Worm (Caenorhabditis elegans): Measurements from ENCODE around the gene T23C6.4.

The T23C6.4 gene

DNA sequence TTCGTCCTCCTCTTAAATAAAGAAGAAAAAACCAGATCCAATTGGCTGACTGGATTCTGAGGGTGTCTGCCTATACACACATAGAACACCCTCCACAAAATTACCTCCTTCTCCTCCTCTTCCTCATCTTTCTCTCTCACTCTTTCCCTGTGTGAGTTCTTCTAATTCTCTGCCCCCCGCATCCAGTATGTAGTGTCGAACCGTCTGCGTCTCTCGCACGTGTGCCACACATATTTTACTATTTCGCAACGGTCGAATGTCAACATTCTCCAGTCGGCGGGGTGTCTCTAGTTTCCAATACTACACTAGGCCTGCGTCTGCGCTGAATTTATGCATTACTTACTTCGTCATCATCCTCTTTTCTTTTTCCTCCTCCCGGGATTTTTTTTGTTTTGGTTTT is 34.6 kb upstream of the T23C6.4 start (continued):
- TF ChIP-seq elt-1 (tag; optimal IDR thresholded peaks at IDR 0.05) (no peak), ceh-28 (tag; optimal IDR thresholded peaks at IDR 0.05) (peak; percentile 54), nhr-12 (tag; optimal IDR thresholded peaks at IDR 0.05) (no peak), ceh-9 (tag; optimal IDR thresholded peaks at IDR 0.05) (no peak), lin-39 (tag; optimal IDR thresholded peaks at IDR 0.05) (peak; percentile 53), nhr-77 (tag; optimal IDR thresholded peaks at IDR 0.05) (no peak), hmg-11 (tag; optimal IDR thresholded peaks at IDR 0.05) (peak; percentile 90), R02D3.7 (tag; optimal IDR thresholded peaks at IDR 0.05) (peak; percentile 6), ceh-16 (tag; optimal IDR thresholded peaks at IDR 0.05) (no peak), sea-2 (GFP tag; optimal IDR thresholded peaks at IDR 0.05) (peak; percentile 1), nhr-28 (tag; optimal IDR thresholded peaks at IDR 0.05) (no peak)

DNA sequence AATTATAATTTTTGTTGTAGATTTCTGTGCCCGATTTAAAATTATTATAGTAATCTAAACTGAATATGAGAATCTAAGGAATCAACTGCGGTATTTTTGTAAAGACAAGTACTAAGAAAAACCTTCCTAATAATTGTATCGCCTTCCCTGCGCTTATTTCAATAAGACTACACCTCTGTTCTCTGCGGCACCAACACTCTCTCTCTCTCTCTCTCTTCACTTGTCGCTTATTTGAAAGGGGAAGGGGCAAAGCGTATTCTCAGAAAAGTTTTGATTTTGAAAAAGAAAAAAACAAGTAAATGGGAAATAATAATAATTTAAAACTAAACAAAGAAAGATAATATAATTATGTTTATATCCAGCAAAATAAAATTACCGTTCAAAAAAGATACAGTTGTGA is 31.5 kb upstream of the T23C6.4 start:
- peak; percentile 34 for TF ChIP-seq ceh-82 (tag; optimal IDR thresholded peaks at IDR 0.05)
- TF ChIP-seq zag-1 (tag; optimal IDR thresholded peaks at IDR 0.05): no peak
- no peak for TF ChIP-seq nhr-237 (tag; optimal IDR thresholded peaks at IDR 0.05)
- TF ChIP-seq snpc-4 (tag; optimal IDR thresholded peaks at IDR 0.05): peak; percentile 75
- TF ChIP-seq nhr-77 (tag; optimal IDR thresholded peaks at IDR 0.05): peak; percentile 91
- TF ChIP-seq fkh-10 (GFP tag; optimal IDR thresholded peaks at IDR 0.05): no peak
- no peak for TF ChIP-seq lsy-12 (tag; optimal IDR thresholded peaks at IDR 0.05)
- TF ChIP-seq fkh-2 (tag; optimal IDR thresholded peaks at IDR 0.05): no peak
- no peak for TF ChIP-seq ztf-11 (tag; optimal IDR thresholded peaks at IDR 0.05)
- no peak for TF ChIP-seq mml-1 (tag; optimal IDR thresholded peaks at IDR 0.05)
- TF ChIP-seq eor-1 (tag; optimal IDR thresholded peaks at IDR 0.05): no peak
- peak; percentile 46 for TF ChIP-seq R02D3.7 (tag; optimal IDR thresholded peaks at IDR 0.05)
- TF ChIP-seq mdl-1 (tag; optimal IDR thresholded peaks at IDR 0.05): no peak
- no peak for TF ChIP-seq unc-62 (GFP tag; optimal IDR thresholded peaks at IDR 0.05)
- TF ChIP-seq egl-27 (tag; optimal IDR thresholded peaks at IDR 0.05): no peak
- peak; percentile 0 for TF ChIP-seq lin-15B (tag; optimal IDR thresholded peaks at IDR 0.05)
- TF ChIP-seq ceh-16 (tag; optimal IDR thresholded peaks at IDR 0.05): no peak
- no peak for TF ChIP-seq aly-2 (tag; optimal IDR thresholded peaks at IDR 0.05)
- TF ChIP-seq fos-1 (tag; optimal IDR thresholded peaks at IDR 0.05): no peak
- TF ChIP-seq nhr-12 (tag; optimal IDR thresholded peaks at IDR 0.05): no peak
- peak; percentile 76 for TF ChIP-seq jun-1 (tag; optimal IDR thresholded peaks at IDR 0.05)
- peak; percentile 50 for TF ChIP-seq skn-1 (tag; optimal IDR thresholded peaks at IDR 0.05)
- peak; percentile 59 for TF ChIP-seq ceh-28 (tag; optimal IDR thresholded peaks at IDR 0.05)
- peak; percentile 30 for TF ChIP-seq lin-39 (tag; optimal IDR thresholded peaks at IDR 0.05)
- peak; percentile 61 for TF ChIP-seq nfya-1 (tag; optimal IDR thresholded peaks at IDR 0.05; ENCODE audit: insufficient read depth)
- TF ChIP-seq ceh-9 (tag; optimal IDR thresholded peaks at IDR 0.05): no peak
- TF ChIP-seq ztf-4 (tag; optimal IDR thresholded peaks at IDR 0.05): no peak
- TF ChIP-seq nhr-76 (tag; optimal IDR thresholded peaks at IDR 0.05): no peak
- no peak for TF ChIP-seq nhr-43 (tag; optimal IDR thresholded peaks at IDR 0.05; ENCODE audit: poor library complexity, severe bottlenecking)
- TF ChIP-seq daf-12 (tag; optimal IDR thresholded peaks at IDR 0.05): no peak
- TF ChIP-seq nhr-28 (tag; optimal IDR thresholded peaks at IDR 0.05): no peak
- TF ChIP-seq nhr-25 (tag; optimal IDR thresholded peaks at IDR 0.05): peak; percentile 61
- no peak for TF ChIP-seq nhr-11 (tag; optimal IDR thresholded peaks at IDR 0.05)
- peak; percentile 79 for TF ChIP-seq pha-4 (tag; optimal IDR thresholded peaks at IDR 0.05)
- peak; percentile 56 for TF ChIP-seq tbx-2 (tag; optimal IDR thresholded peaks at IDR 0.05)
- TF ChIP-seq ZK546.5 (tag; optimal IDR thresholded peaks at IDR 0.05): no peak
- no peak for TF ChIP-seq elt-1 (tag; optimal IDR thresholded peaks at IDR 0.05)
- no peak for TF ChIP-seq ama-1 (optimal IDR thresholded peaks at IDR 0.05)
- TF ChIP-seq nhr-23 (tag; optimal IDR thresholded peaks at IDR 0.05): peak; percentile 71
- no peak for TF ChIP-seq sea-2 (GFP tag; optimal IDR thresholded peaks at IDR 0.05)
- peak; percentile 19 for TF ChIP-seq pqm-1 (tag; optimal IDR thresholded peaks at IDR 0.05)
- TF ChIP-seq nhr-67 (tag; optimal IDR thresholded peaks at IDR 0.05): no peak
- TF ChIP-seq hmg-11 (tag; optimal IDR thresholded peaks at IDR 0.05): no peak
- no peak for TF ChIP-seq elt-3 (tag; optimal IDR thresholded peaks at IDR 0.05)
- TF ChIP-seq egl-5 (tag; optimal IDR thresholded peaks at IDR 0.05): no peak
- peak; percentile 31 for TF ChIP-seq elt-2 (tag; optimal IDR thresholded peaks at IDR 0.05)
- no peak for TF ChIP-seq unc-39 (tag; optimal IDR thresholded peaks at IDR 0.05)
